Worm (Caenorhabditis elegans) whole organism, early embryonic: Measurements from ENCODE around the gene nlp-26.

Experiments used
- B0310.2 ChIP-seq: sonication (generic microtip); optimal IDR thresholded peaks from 2 replicates; lab custom pipeline; 2016; ENCODE audit warnings: mild to moderate bottlenecking, missing genetic modification characterization, missing compliant biosample characterization
- aly-1 ChIP-seq: sonication (generic microtip); optimal IDR thresholded peaks from 2 replicates; lab custom pipeline; 2016; ENCODE audit warnings: missing genetic modification characterization, missing compliant biosample characterization
- ama-1 ChIP-seq: fragments of 150-350 bp; optimal IDR thresholded peaks from 2 replicates; lab custom pipeline; 2014
- ceh-36 ChIP-seq: sonication (generic microtip); optimal IDR thresholded peaks from 2 replicates; lab custom pipeline; 2016; ENCODE audit warnings: missing genetic modification characterization, inconsistent platforms, missing compliant biosample characterization
- flt-1 ChIP-seq: fragments of 200-800 bp; sonication (Bioruptor generic); IDR thresholded peaks from 2 replicates; pipeline ENCODE4 v1.3.6; 2022; ENCODE audit warnings: missing genetic modification characterization, missing compliant biosample characterization
- sea-1 ChIP-seq: fragments of 200-800 bp; sonication (Bioruptor generic); conservative IDR thresholded peaks from 2 replicates; pipeline ENCODE4 v1.3.6; 2022; ENCODE audit warnings: missing genetic modification characterization, missing compliant biosample characterization
- tbx-11 ChIP-seq: fragments of 200-800 bp; sonication (Bioruptor generic); IDR thresholded peaks from 2 replicates; pipeline ENCODE4 v1.3.6; 2022; ENCODE audit warnings: missing genetic modification characterization, missing compliant biosample characterization
- tbx-37 ChIP-seq: fragments of 200-800 bp; sonication (Bioruptor generic); conservative IDR thresholded peaks from 2 replicates; pipeline ENCODE4 v1.3.6; 2022; ENCODE audit warnings: missing genetic modification reagents, missing genetic modification characterization, missing compliant biosample characterization
- tra-4 ChIP-seq: sonication (generic microtip); optimal IDR thresholded peaks from 2 replicates; lab custom pipeline; 2017; ENCODE audit warnings: missing genetic modification characterization, missing compliant biosample characterization

DNA sequence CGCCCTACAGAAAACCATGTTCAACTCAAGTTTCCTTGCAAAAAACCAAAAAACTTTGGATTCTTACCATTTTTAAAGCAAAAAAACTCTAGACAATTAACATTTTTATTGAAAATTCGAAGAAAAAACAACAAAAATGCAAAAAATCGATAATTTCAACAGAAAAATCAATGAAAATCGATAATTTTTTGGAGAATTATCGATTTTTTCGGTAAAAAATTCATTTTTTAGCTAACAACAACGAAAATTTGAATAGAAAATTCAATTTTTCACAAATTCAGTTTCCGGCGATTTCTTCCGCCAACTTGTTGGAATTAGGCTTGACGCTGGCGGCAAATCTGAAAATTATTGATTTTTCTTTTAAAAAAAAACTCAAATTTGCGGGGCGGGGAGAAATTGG lies 19.7 kb downstream of the nlp-26 start:
- TF ChIP-seq ceh-36 (tag; lab: Kevin White, UChicago) (no peak), ama-1 (lab: Kevin White, UChicago) (no peak), sea-1 (GFP tag; lab: Robert Waterston, UW) (no peak), aly-1 (tag; lab: Kevin White, UChicago) (no peak), B0310.2 (tag; lab: Kevin White, UChicago) (no peak), flt-1 (GFP tag; lab: Robert Waterston, UW) (no peak), tra-4 (tag; lab: Kevin White, UChicago) (no peak), tbx-37 (GFP tag; lab: Robert Waterston, UW) (no peak), tbx-11 (GFP tag; lab: Robert Waterston, UW) (no peak)
